Fruit fly (Drosophila melanogaster): ENCODE data around the gene CG32453.

Gene CG32453

DNA sequence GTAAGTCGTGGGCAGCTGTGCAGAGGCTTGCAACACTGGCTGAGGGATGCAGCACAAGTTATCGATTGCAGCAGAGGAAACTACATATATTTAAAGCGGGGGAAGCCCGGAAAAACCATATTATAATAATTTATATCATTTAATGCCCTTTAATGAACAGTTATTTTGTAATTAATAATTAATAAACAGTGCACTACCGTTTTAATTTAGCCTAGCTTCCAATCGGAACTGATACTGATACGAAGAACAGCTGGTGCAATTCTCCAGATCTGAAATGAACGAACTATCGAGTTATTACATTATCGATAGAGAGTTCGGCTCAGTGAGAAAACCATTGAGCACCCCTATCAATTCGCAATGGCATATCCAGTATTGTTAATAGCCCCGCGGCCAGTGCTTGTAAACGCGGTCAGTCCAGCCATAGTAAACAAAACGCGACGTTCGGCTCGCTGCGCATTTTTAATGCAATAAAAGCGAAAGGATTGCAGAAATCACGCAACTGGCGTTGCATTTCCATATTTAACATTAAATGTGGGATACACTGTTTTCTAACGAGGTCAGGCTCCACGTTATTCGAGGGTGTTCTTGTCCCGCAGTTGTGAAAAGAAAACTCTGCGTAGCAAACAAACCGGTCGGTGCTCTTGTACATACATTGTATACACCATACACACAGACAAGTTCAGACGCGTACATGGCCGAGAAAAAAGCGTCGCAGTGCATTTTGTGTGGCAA lies 44.5 kb downstream of the CG32453 start, which contains the start of gene CG7369 (continued):
- TF ChIP-seq CG13624 (GFP tag; optimal IDR thresholded peaks at IDR 0.05) (peak; percentile 82), BEAF-32 (GFP tag; optimal IDR thresholded peaks at IDR 0.05) (peak; percentile 91), Dfd (GFP tag; optimal IDR thresholded peaks at IDR 0.05) (no peak), Deaf1 (tag; optimal IDR thresholded peaks at IDR 0.05) (peak; percentile 56), CG17361 (GFP tag; IDR thresholded peaks at IDR 0.05) (peak; percentile 93), kay (GFP tag; optimal IDR thresholded peaks at IDR 0.05) (peak; percentile 76), CG2116 (GFP tag; optimal IDR thresholded peaks at IDR 0.05) (peak; percentile 93), ab (GFP tag; optimal IDR thresholded peaks at IDR 0.05) (peak; percentile 43), CG10267 (tag; optimal IDR thresholded peaks at IDR 0.05) (peak; percentile 100), ro (GFP tag; IDR thresholded peaks at IDR 0.05) (peak; percentile 45; the same call in 1 of the 2 replicates), Rfx (GFP tag; IDR thresholded peaks at IDR 0.05) (peak; percentile 89), HmgD (GFP tag; optimal IDR thresholded peaks at IDR 0.05) (no peak), chif (GFP tag; optimal IDR thresholded peaks at IDR 0.05) (peak; percentile 42 to 71), CG33557 (GFP tag; optimal IDR thresholded peaks at IDR 0.05) (peak; percentile 73), CG12104 (GFP tag; optimal IDR thresholded peaks at IDR 0.05) (peak; percentile 87), CG34224 (GFP tag; IDR thresholded peaks at IDR 0.05; ENCODE audit: partially characterized antibody) (peak; percentile 59; the same call in 2 of the 3 replicates), Gsc (GFP tag; IDR thresholded peaks at IDR 0.05) (0 out of 2 replicates have a peak, but pooled peaks have one; percentile 32), CG17912 (GFP tag; optimal IDR thresholded peaks at IDR 0.05) (no peak), Hmx (GFP tag; optimal IDR thresholded peaks at IDR 0.05) (peak; percentile 73), hth (optimal IDR thresholded peaks at IDR 0.05) (no peak), NFAT (GFP tag; IDR thresholded peaks at IDR 0.05) (peak; percentile 85), dm (GFP tag; optimal IDR thresholded peaks at IDR 0.05) (peak; percentile 61), Scr (GFP tag; IDR thresholded peaks at IDR 0.05; ENCODE audit: partially characterized antibody) (peak; percentile 88), CG10321 (GFP tag; IDR thresholded peaks at IDR 0.05) (no peak), peb (GFP tag; IDR thresholded peaks at IDR 0.05) (peak; percentile 57; the same call in 1 of the 2 replicates), CG42726 (GFP tag; IDR thresholded peaks at IDR 0.05; ENCODE audit: partially characterized antibody) (no peak), gro (GFP tag; optimal IDR thresholded peaks at IDR 0.05) (peak; percentile 58), CG6813 (GFP tag; optimal IDR thresholded peaks at IDR 0.05) (no peak), mld (GFP tag; IDR thresholded peaks at IDR 0.05; ENCODE audit: partially characterized antibody) (peak; percentile 51; the same call in 1 of the 3 replicates), inv (GFP tag; IDR thresholded peaks at IDR 0.05; ENCODE audit: partially characterized antibody) (peak; percentile 73), sens-2 (GFP tag; IDR thresholded peaks at IDR 0.05) (peak; percentile 26; the same call in 1 of the 2 replicates), D (optimal IDR thresholded peaks at IDR 0.05) (no peak), D (GFP tag; optimal IDR thresholded peaks at IDR 0.05) (peak; percentile 81), fd3F (GFP tag; optimal IDR thresholded peaks at IDR 0.05) (peak; percentile 82), Dad (GFP tag; optimal IDR thresholded peaks at IDR 0.05) (peak; percentile 80), sqz (GFP tag; optimal IDR thresholded peaks at IDR 0.05) (no peak), Sry-δ (GFP tag; optimal IDR thresholded peaks at IDR 0.05) (peak; percentile 67), CoRest (tag; optimal IDR thresholded peaks at IDR 0.05) (peak; percentile 97), fd102C (GFP tag; optimal IDR thresholded peaks at IDR 0.05) (no peak), psq (GFP tag; optimal IDR thresholded peaks at IDR 0.05) (peak; percentile 56), CG2199 (GFP tag; IDR thresholded peaks at IDR 0.05) (0 out of 3 replicates have a peak, but pooled peaks have one; percentile 8), CG14050 (GFP tag; IDR thresholded peaks at IDR 0.05) (peak; percentile 52; the same call in 2 of the 3 replicates), CG15011 (GFP tag; optimal IDR thresholded peaks at IDR 0.05) (peak; percentile 80), TFAM (GFP tag; optimal IDR thresholded peaks at IDR 0.05) (no peak), CG4404 (GFP tag; IDR thresholded peaks at IDR 0.05) (peak; percentile 86), row (GFP tag; IDR thresholded peaks at IDR 0.05) (peak; percentile 96), exex (tag; optimal IDR thresholded peaks at IDR 0.05) (peak; percentile 29), seq (GFP tag; IDR thresholded peaks at IDR 0.05) (peak; percentile 62), CG6765 (GFP tag; optimal IDR thresholded peaks at IDR 0.05) (peak; percentile 51)
